Worm (Caenorhabditis elegans) whole organism, L1 larva: ENCODE results near the gene D1046.18.

Experiments used
- C04F5.9 ChIP-seq: sonication (generic microtip); optimal IDR thresholded peaks from 2 replicates; lab custom pipeline; 2016; ENCODE audit warnings: missing genetic modification characterization, missing compliant biosample characterization
- C16A3.4 ChIP-seq: fragments of 150-350 bp; optimal IDR thresholded peaks from 2 replicates; lab custom pipeline; 2014; ENCODE audit warnings: missing biosample characterization, missing genetic modification characterization
- C34B4.2 ChIP-seq: sonication (generic microtip); optimal IDR thresholded peaks from 2 replicates; lab custom pipeline; 2017; ENCODE audit warnings: mild to moderate bottlenecking, missing genetic modification characterization, missing compliant biosample characterization
- F16B12.6 ChIP-seq: fragments of 150-350 bp; optimal IDR thresholded peaks from 2 replicates; lab custom pipeline; 2014; ENCODE audit warnings: missing biosample characterization, missing genetic modification characterization
- Y116A8C.19 ChIP-seq: sonication (generic microtip); optimal IDR thresholded peaks from 2 replicates; lab custom pipeline; 2016; ENCODE audit warnings: missing compliant biosample characterization, missing genetic modification characterization, borderline replicate concordance
- aha-1 ChIP-seq: fragments of 150-350 bp; optimal IDR thresholded peaks from 2 replicates; lab custom pipeline; 2014; ENCODE audit warnings: missing biosample characterization, missing genetic modification characterization
- alr-1 ChIP-seq: fragments of 200-800 bp; sonication (Bioruptor generic); optimal IDR thresholded peaks from 2 replicates; lab custom pipeline; 2018; ENCODE audit warnings: borderline replicate concordance, mild to moderate bottlenecking, missing genetic modification characterization, missing compliant biosample characterization
- blmp-1 ChIP-seq: fragments of 150-350 bp; optimal IDR thresholded peaks from 2 replicates; lab custom pipeline; 2014; ENCODE audit warnings: missing biosample characterization, missing genetic modification characterization
- ceh-82 ChIP-seq, 3 experiments: fragments of 150-350 bp in 1 of 3; sonication (generic microtip) in 2 of 3; optimal IDR thresholded peaks; 2 replicates each; lab custom pipeline; 2014 to 2017; ENCODE audit warnings: missing biosample characterization in 3 of 3, missing genetic modification characterization in 3 of 3
- ceh-88 ChIP-seq: fragments of 200-800 bp; sonication (Bioruptor generic); IDR thresholded peaks from 2 replicates; pipeline ENCODE4 v1.3.6; 2022; ENCODE audit warnings: missing genetic modification characterization, missing compliant biosample characterization
- ceh-90 ChIP-seq: sonication (generic microtip); optimal IDR thresholded peaks from 2 replicates; lab custom pipeline; 2016; ENCODE audit warnings: missing genetic modification characterization, missing compliant biosample characterization
- ces-1 ChIP-seq: fragments of 150-350 bp; optimal IDR thresholded peaks from 2 replicates; lab custom pipeline; 2014; ENCODE audit warnings: missing biosample characterization, missing genetic modification reagents, missing genetic modification characterization
- efl-1 ChIP-seq, 4 experiments: fragments of 150-350 bp; optimal IDR thresholded peaks in 3 of 4; peaks in 1 of 4; 1 replicate in 1 of 4; 2 replicates in 3 of 4; lab custom pipeline; 2014; ENCODE audit warnings: missing biosample characterization in 2 of 4, missing genetic modification characterization in 2 of 4, missing genetic modification reagents in 2 of 4
- efl-3 ChIP-seq: fragments of 200-800 bp; sonication (Bioruptor generic); optimal IDR thresholded peaks from 2 replicates; lab custom pipeline; 2018; ENCODE audit warnings: mild to moderate bottlenecking, missing genetic modification characterization, missing compliant biosample characterization
- egl-27 ChIP-seq, 2 experiments: fragments of 150-350 bp in 1 of 2; sonication (generic microtip); optimal IDR thresholded peaks; 3 replicates each; lab custom pipeline; 2017 to 2018; ENCODE audit warnings: missing biosample characterization in 2 of 2, missing genetic modification characterization in 2 of 2, missing genetic modification reagents in 2 of 2
- elt-2 ChIP-seq: sonication (generic microtip); optimal IDR thresholded peaks from 2 replicates; lab custom pipeline; 2016; ENCODE audit warnings: missing genetic modification characterization, mild to moderate bottlenecking, inconsistent platforms, missing compliant biosample characterization, missing genetic modification reagents
- fkh-10 ChIP-seq: sonication (generic microtip); optimal IDR thresholded peaks from 2 replicates; lab custom pipeline; 2017; ENCODE audit warnings: missing biosample characterization, missing genetic modification reagents, missing genetic modification characterization
- fkh-4 ChIP-seq: sonication (generic microtip); optimal IDR thresholded peaks from 2 replicates; lab custom pipeline; 2016; ENCODE audit warnings: missing compliant biosample characterization, missing genetic modification characterization, borderline replicate concordance
- fkh-8 ChIP-seq: sonication (generic microtip); optimal IDR thresholded peaks from 2 replicates; lab custom pipeline; 2016; ENCODE audit warnings: mild to moderate bottlenecking, missing genetic modification characterization, missing compliant biosample characterization
- fos-1 ChIP-seq: fragments of 150-350 bp; optimal IDR thresholded peaks from 2 replicates; lab custom pipeline; 2014; ENCODE audit warnings: missing biosample characterization, missing genetic modification characterization
- grh-1 ChIP-seq: fragments of 200-800 bp; sonication (Bioruptor generic); IDR thresholded peaks from 2 replicates; pipeline ENCODE4 v1.3.6; 2022; ENCODE audit warnings: missing genetic modification reagents, missing genetic modification characterization, missing compliant biosample characterization
- hlh-4 ChIP-seq: sonication (generic microtip); optimal IDR thresholded peaks from 2 replicates; lab custom pipeline; 2016; ENCODE audit warnings: mild to moderate bottlenecking, missing genetic modification characterization, missing compliant biosample characterization
- irx-1 ChIP-seq: sonication (generic microtip); optimal IDR thresholded peaks from 2 replicates; lab custom pipeline; 2016; ENCODE audit warnings: missing genetic modification characterization, missing compliant biosample characterization
- isw-1 ChIP-seq: fragments of 200-800 bp; sonication (Bioruptor generic); IDR thresholded peaks from 2 replicates; pipeline ENCODE4 v1.3.6; 2022; ENCODE audit warnings: missing genetic modification characterization, missing compliant biosample characterization
- lin-39 ChIP-seq: fragments of 150-350 bp; optimal IDR thresholded peaks from 2 replicates; lab custom pipeline; 2014; ENCODE audit warnings: missing biosample characterization, missing genetic modification reagents, missing genetic modification characterization
- lir-3 ChIP-seq: sonication (generic microtip); optimal IDR thresholded peaks from 2 replicates; lab custom pipeline; 2016; ENCODE audit warnings: mild to moderate bottlenecking, missing genetic modification characterization, moderate library complexity, missing compliant biosample characterization; ENCODE audit not compliant: poor library complexity
- mab-9 ChIP-seq: fragments of 200-800 bp; sonication (Bioruptor generic); IDR thresholded peaks from 2 replicates; pipeline ENCODE4 v1.3.6; 2022; ENCODE audit warnings: missing genetic modification reagents, missing genetic modification characterization, missing compliant biosample characterization
- mef-2 ChIP-seq: fragments of 150-350 bp; optimal IDR thresholded peaks from 2 replicates; lab custom pipeline; 2014; ENCODE audit warnings: missing biosample characterization, missing genetic modification characterization
- mep-1 ChIP-seq: fragments of 150-350 bp; optimal IDR thresholded peaks from 2 replicates; lab custom pipeline; 2014; ENCODE audit warnings: missing biosample characterization, missing genetic modification characterization
- nhr-237 ChIP-seq: fragments of 150-350 bp; optimal IDR thresholded peaks from 2 replicates; lab custom pipeline; 2014; ENCODE audit warnings: missing biosample characterization, missing genetic modification characterization
- nhr-28 ChIP-seq: fragments of 150-350 bp; optimal IDR thresholded peaks from 2 replicates; lab custom pipeline; 2014; ENCODE audit warnings: missing biosample characterization, missing genetic modification characterization
- nhr-47 ChIP-seq: sonication (generic microtip); optimal IDR thresholded peaks from 2 replicates; lab custom pipeline; 2016; ENCODE audit warnings: mild to moderate bottlenecking, missing genetic modification characterization, moderate library complexity, missing compliant biosample characterization
- nhr-71 ChIP-seq: sonication (generic microtip); optimal IDR thresholded peaks from 2 replicates; lab custom pipeline; 2016; ENCODE audit warnings: mild to moderate bottlenecking, missing genetic modification characterization, moderate library complexity, missing compliant biosample characterization
- nhr-76 ChIP-seq: sonication (generic microtip); optimal IDR thresholded peaks from 2 replicates; lab custom pipeline; 2017; ENCODE audit warnings: missing biosample characterization, missing genetic modification characterization
- nhr-77 ChIP-seq: fragments of 150-350 bp; optimal IDR thresholded peaks from 2 replicates; lab custom pipeline; 2014; ENCODE audit warnings: missing biosample characterization, missing genetic modification characterization
- nhr-84 ChIP-seq: sonication (generic microtip); optimal IDR thresholded peaks from 2 replicates; lab custom pipeline; 2017; ENCODE audit warnings: missing biosample characterization, missing genetic modification characterization
- nhr-85 ChIP-seq: sonication (generic microtip); peaks from one replicate; lab custom pipeline; 2016; ENCODE audit warnings: missing genetic modification characterization, inconsistent platforms, missing compliant biosample characterization
- rnt-1 ChIP-seq: sonication (generic microtip); optimal IDR thresholded peaks from 2 replicates; lab custom pipeline; 2016; ENCODE audit warnings: mild to moderate bottlenecking, missing genetic modification characterization, moderate library complexity, missing compliant biosample characterization
- skn-1 ChIP-seq: fragments of 150-350 bp; optimal IDR thresholded peaks from 2 replicates; lab custom pipeline; 2014; ENCODE audit warnings: missing biosample characterization, missing genetic modification characterization
- snu-23 ChIP-seq: sonication (generic microtip); optimal IDR thresholded peaks from 2 replicates; lab custom pipeline; 2016; ENCODE audit warnings: missing genetic modification characterization, missing compliant biosample characterization
- sox-4 ChIP-seq: sonication (generic microtip); optimal IDR thresholded peaks from 2 replicates; lab custom pipeline; 2016; ENCODE audit warnings: missing genetic modification characterization, missing compliant biosample characterization
- sptf-1 ChIP-seq: fragments of 150-350 bp; optimal IDR thresholded peaks from 2 replicates; lab custom pipeline; 2014; ENCODE audit warnings: missing biosample characterization, missing genetic modification characterization
- swsn-7 ChIP-seq: sonication (generic microtip); optimal IDR thresholded peaks from 2 replicates; lab custom pipeline; 2016; ENCODE audit warnings: missing genetic modification characterization, missing compliant biosample characterization
- unc-30 ChIP-seq: sonication (generic microtip); optimal IDR thresholded peaks from 2 replicates; lab custom pipeline; 2017; ENCODE audit warnings: missing biosample characterization, missing genetic modification characterization
- unc-62 ChIP-seq: fragments of 150-350 bp; optimal IDR thresholded peaks from 2 replicates; lab custom pipeline; 2014; ENCODE audit warnings: missing biosample characterization, missing genetic modification reagents, missing genetic modification characterization
- unc-98 ChIP-seq: fragments of 200-800 bp; sonication (Bioruptor generic); IDR thresholded peaks from 2 replicates; pipeline ENCODE4 v1.3.6; 2022; ENCODE audit warnings: missing genetic modification characterization, missing compliant biosample characterization
- vab-15 ChIP-seq: sonication (generic microtip); optimal IDR thresholded peaks from 2 replicates; lab custom pipeline; 2017; ENCODE audit warnings: missing genotype, mild to moderate bottlenecking, missing genetic modification characterization, missing compliant biosample characterization
- xbp-1 ChIP-seq: sonication (generic microtip); optimal IDR thresholded peaks from 2 replicates; lab custom pipeline; 2016; ENCODE audit warnings: missing genetic modification characterization, missing compliant biosample characterization
- zag-1 ChIP-seq: fragments of 150-350 bp; optimal IDR thresholded peaks from 2 replicates; lab custom pipeline; 2014; ENCODE audit warnings: missing biosample characterization, missing genetic modification characterization
- zip-4 ChIP-seq: fragments of 200-800 bp; sonication (Bioruptor generic); optimal IDR thresholded peaks from 2 replicates; lab custom pipeline; 2018; ENCODE audit warnings: mild to moderate bottlenecking, missing genetic modification characterization, moderate library complexity, missing compliant biosample characterization
- ztf-11 ChIP-seq, 2 experiments: sonication (generic microtip); optimal IDR thresholded peaks; 2 replicates each; lab custom pipeline; 2016 to 2017; ENCODE audit warnings: missing genetic modification characterization in 2 of 2, missing biosample characterization in 1 of 2, missing compliant biosample characterization in 1 of 2
- ztf-4 ChIP-seq: fragments of 150-350 bp; optimal IDR thresholded peaks from 2 replicates; lab custom pipeline; 2014; ENCODE audit warnings: missing biosample characterization, missing genetic modification characterization

Gene D1046.18

ce11 chrIV:8974543-8975330 is 44.7 kb downstream of the D1046.18 start (continued):
- no peak for TF ChIP-seq nhr-76 (tag; lab: Kevin White, UChicago)
- TF ChIP-seq elt-2 (tag; lab: Kevin White, UChicago), result no peak
- TF ChIP-seq Y116A8C.19 (tag; lab: Kevin White, UChicago), result no peak
- no peak for TF ChIP-seq ceh-88 (GFP tag; lab: Robert Waterston, UW)
- TF ChIP-seq egl-27 (tag; optimal IDR thresholded peaks at IDR 0.05; lab: Kevin White, UChicago), result no peak
- TF ChIP-seq zip-4 (GFP tag; lab: Kevin White, UChicago), result no peak
- TF ChIP-seq nhr-47 (tag; lab: Kevin White, UChicago), result peak; percentile 34
- TF ChIP-seq unc-62 (GFP tag; lab: Kevin White, UChicago), result no peak
- TF ChIP-seq skn-1 (tag; lab: Kevin White, UChicago), result no peak
- no peak for TF ChIP-seq alr-1
- TF ChIP-seq C16A3.4 (tag; lab: Kevin White, UChicago), result peak; percentile 45
- TF ChIP-seq mep-1 (tag; lab: Kevin White, UChicago), result no peak
- TF ChIP-seq swsn-7 (tag; lab: Kevin White, UChicago), result peak; percentile 33
- TF ChIP-seq nhr-237 (tag; lab: Kevin White, UChicago), result no peak
- peak; percentile 67 for TF ChIP-seq snu-23 (GFP tag; lab: Kevin White, UChicago)
- no peak for TF ChIP-seq C04F5.9 (tag; lab: Kevin White, UChicago)
- TF ChIP-seq unc-98 (GFP tag; lab: Robert Waterston, UW), result no peak
- no peak for TF ChIP-seq ztf-11 (tag; optimal IDR thresholded peaks at IDR 0.05; lab: Kevin White, UChicago)
- TF ChIP-seq efl-1 (optimal IDR thresholded peaks at IDR 0.05; lab: Kevin White, UChicago), result peak in 1 of 2 experiments; percentile 20
- peak in 1 of 2 experiments; percentile 52 for TF ChIP-seq efl-1 (GFP tag; optimal IDR thresholded peaks at IDR 0.05 in 1 of 2; lab: Kevin White, UChicago)
- TF ChIP-seq ceh-82 (tag; optimal IDR thresholded peaks at IDR 0.05; lab: Kevin White, UChicago), result no peak
- TF ChIP-seq mab-9 (GFP tag; lab: Robert Waterston, UW), result no peak
- no peak for TF ChIP-seq sptf-1 (tag; lab: Kevin White, UChicago)
- TF ChIP-seq nhr-84 (tag; lab: Kevin White, UChicago), result no peak
- TF ChIP-seq xbp-1 (tag; lab: Kevin White, UChicago), result peak; percentile 51
- peak; percentile 66 for TF ChIP-seq ztf-4 (tag; lab: Kevin White, UChicago)
- TF ChIP-seq ceh-90 (tag; lab: Kevin White, UChicago), result no peak
- TF ChIP-seq fkh-8, result no peak
- no peak for TF ChIP-seq nhr-28 (tag; lab: Kevin White, UChicago)
- no peak for TF ChIP-seq fos-1
- TF ChIP-seq fkh-4 (tag; lab: Kevin White, UChicago), result no peak
- TF ChIP-seq nhr-77 (tag; lab: Kevin White, UChicago), result no peak
- TF ChIP-seq hlh-4 (tag; lab: Kevin White, UChicago), result no peak
- TF ChIP-seq irx-1 (tag; lab: Kevin White, UChicago), result no peak
- TF ChIP-seq efl-3, result no peak
- peak; percentile 48 for TF ChIP-seq lin-39 (tag; lab: Kevin White, UChicago)
- TF ChIP-seq sox-4 (tag; lab: Kevin White, UChicago), result no peak
- no peak for TF ChIP-seq vab-15
- TF ChIP-seq mef-2 (tag; lab: Kevin White, UChicago), result no peak
- no peak for TF ChIP-seq C34B4.2 (tag; lab: Kevin White, UChicago)
- TF ChIP-seq isw-1 (GFP tag; lab: Robert Waterston, UW), result no peak
- peak; percentile 69 for TF ChIP-seq lir-3 (tag; lab: Kevin White, UChicago)
- no peak for TF ChIP-seq blmp-1 (tag; lab: Kevin White, UChicago)
- no peak for TF ChIP-seq F16B12.6
- no peak for TF ChIP-seq zag-1 (tag; lab: Kevin White, UChicago)
- no peak for TF ChIP-seq aha-1 (tag; lab: Kevin White, UChicago)
- no peak for TF ChIP-seq grh-1 (GFP tag; lab: Robert Waterston, UW)
- no peak for TF ChIP-seq unc-30 (tag; lab: Kevin White, UChicago)
- peak; percentile 79 for TF ChIP-seq rnt-1 (tag; lab: Kevin White, UChicago)
- TF ChIP-seq fkh-10 (GFP tag; lab: Kevin White, UChicago), result no peak
- TF ChIP-seq nhr-85 (tag; lab: Kevin White, UChicago), result no peak
- no peak for TF ChIP-seq ces-1 (GFP tag; lab: Kevin White, UChicago)
- peak; percentile 90 for TF ChIP-seq nhr-71 (tag; lab: Kevin White, UChicago)
